Worm (Caenorhabditis elegans): ENCODE results near the gene K10C2.7.

DNA sequence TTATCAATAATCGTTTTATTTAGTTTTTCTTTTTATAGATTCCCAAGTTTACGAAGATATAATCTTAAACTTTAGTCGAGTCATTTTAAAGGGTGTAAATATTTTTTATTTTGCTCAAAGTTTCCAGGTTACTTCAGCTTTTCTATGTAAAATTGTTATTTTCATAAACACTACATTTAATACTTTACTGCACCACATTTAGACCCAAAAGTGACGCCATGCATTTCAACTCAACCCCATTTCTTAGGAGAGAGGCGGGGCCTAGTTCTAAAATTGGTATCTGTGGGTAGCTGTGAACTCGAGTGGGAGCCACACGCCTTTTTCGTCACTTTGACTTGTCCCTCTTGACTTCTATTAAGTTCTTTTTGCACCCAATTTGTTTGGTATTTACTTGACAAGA is 30.7 kb downstream of the K10C2.7 start, which contains the start of gene T22E5.1:
- no peak for TF ChIP-seq ceh-8 (GFP tag; optimal IDR thresholded peaks at IDR 0.05)
- no peak for TF ChIP-seq sptf-1 (tag; optimal IDR thresholded peaks at IDR 0.05)
- no peak for TF ChIP-seq dpl-1 (GFP tag; optimal IDR thresholded peaks at IDR 0.05)
- no peak for TF ChIP-seq ceh-82 (tag; optimal IDR thresholded peaks at IDR 0.05)

Data from whole organism, L1 larva.